Worm (Caenorhabditis elegans) whole organism, dauer: Measurements from ENCODE around the gene cln-3.1.
"Not testable (repeated sequence)": the region's sequence is repeated elsewhere in the genome, so short reads cannot be mapped to it uniquely, and the experiment has no call there.

Experiments
- unc-62 ChIP-seq: sonication (generic microtip); optimal IDR thresholded peaks from 2 replicates; lab custom pipeline; 2017; ENCODE audit warnings: missing biosample characterization, missing genetic modification reagents, missing genetic modification characterization

Gene cln-3.1

DNA sequence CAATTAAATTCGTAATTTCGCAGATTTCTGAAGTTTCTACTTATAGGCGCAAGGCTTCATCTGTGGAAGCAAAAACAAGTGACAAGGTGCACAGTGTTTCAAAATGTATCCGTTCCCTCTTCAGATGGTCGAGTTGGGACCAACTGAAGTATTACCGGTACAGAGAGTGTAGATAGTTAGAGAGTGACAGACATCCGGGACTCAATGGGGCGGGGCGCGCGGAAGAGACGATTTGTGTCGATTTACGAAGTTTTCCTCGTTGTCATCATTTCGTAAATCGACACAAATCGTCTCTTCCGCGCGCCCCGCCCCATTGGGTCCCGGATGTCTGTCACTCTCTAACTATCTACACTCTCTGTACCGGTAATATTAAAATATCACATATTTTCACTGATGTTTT lies 20.7 kb upstream of the cln-3.1 start, which contains the start of gene C03E10.3:
Gene C03E10.3 (plus strand): TSS at position 301 of the 400 bp plus-strand sequence.
- not testable (repeated sequence) for TF ChIP-seq unc-62 (GFP tag; lab: Kevin White, UChicago)

ce11 chrV:11282272-11282671 lies 16.8 kb upstream of the cln-3.1 start, which contains the start of gene gly-20:
Gene gly-20, plus strand, starts transcription at chrV:11282572.
- TF ChIP-seq unc-62 (GFP tag; lab: Kevin White, UChicago) = no peak

- no peak for TF ChIP-seq unc-62 (GFP tag; lab: Kevin White, UChicago)
These were observed 16.2 kb upstream of the cln-3.1 start for ce11 chrV:11281414-11282209.

DNA sequence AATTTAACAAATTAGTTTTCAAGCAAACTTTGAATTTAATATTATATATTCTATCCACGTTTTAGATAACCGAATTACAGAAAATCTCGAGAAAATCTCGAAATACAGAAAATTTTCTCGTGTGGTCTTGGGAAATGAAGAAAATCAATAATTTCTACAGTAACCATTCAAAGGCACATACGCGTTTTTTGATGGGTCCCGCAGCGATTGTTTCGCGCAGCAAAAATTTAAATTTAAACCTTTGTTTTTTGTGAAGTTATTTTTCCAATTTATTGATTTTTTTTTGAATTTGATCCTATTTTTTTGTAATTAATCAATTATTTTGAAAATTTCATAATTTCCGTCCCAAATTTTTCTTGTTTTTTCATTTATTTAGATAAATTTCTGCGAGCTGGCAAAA lies 14.1 kb upstream of the cln-3.1 start:
- no peak for TF ChIP-seq unc-62 (GFP tag; lab: Kevin White, UChicago)

ce11 chrV:11272848-11273247 lies 7.4 kb upstream of the cln-3.1 start, which contains the start of gene clec-223:
Gene clec-223, plus strand, starts transcription at chrV:11273148.
- no peak for TF ChIP-seq unc-62 (GFP tag; lab: Kevin White, UChicago)

ce11 chrV:11271051-11271450 lies 5.6 kb upstream of the cln-3.1 start, which contains the start of gene clec-222:
Gene clec-222, plus strand, starts transcription at chrV:11271351.
- no peak for TF ChIP-seq unc-62 (GFP tag; lab: Kevin White, UChicago)

DNA sequence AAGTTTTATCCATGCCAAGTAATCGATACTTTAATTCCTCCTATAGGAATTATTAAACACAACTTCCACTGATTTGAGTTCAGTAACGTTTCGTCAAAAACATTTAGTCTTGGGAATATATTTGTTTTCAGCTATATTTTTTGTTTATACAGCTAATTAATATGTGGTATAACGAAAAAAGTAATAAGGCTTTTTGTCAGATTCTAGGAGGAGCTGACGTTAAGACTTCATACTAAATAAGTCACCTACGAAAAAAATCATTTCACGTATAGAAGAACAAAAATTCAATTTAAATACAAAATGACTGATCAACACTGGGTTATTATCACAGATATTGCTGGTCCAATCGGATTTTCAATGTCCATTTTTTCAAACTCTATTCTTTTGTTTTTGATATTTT lies 3.3 kb upstream of the cln-3.1 start, which contains the start of gene str-115:
Gene str-115 (plus strand): TSS at position 301 of the 400 bp plus-strand sequence.
- TF ChIP-seq unc-62 (GFP tag; lab: Kevin White, UChicago) = no peak

DNA sequence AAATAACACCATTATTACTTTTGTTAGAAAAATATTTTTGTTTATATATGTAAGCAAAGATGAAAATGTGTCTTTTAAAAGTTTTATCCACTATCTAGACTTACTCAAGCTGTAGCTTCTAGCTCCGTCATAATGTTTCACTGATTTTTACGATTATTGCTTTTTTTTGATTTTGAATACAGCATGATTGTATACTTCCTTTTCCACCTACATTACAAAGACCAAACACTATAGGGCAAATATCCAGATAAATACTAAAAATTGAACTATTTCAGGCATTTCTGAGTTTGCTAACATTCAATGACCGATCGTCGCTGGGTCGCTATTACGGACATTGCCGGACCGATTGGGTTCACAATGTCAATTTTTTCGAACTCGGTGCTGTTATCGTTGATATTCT lies 1.2 kb upstream of the cln-3.1 start, which contains the start of gene str-116:
Gene str-116 (plus strand): TSS at position 301 of the 400 bp plus-strand sequence.
- no peak for TF ChIP-seq unc-62 (GFP tag; lab: Kevin White, UChicago)

DNA sequence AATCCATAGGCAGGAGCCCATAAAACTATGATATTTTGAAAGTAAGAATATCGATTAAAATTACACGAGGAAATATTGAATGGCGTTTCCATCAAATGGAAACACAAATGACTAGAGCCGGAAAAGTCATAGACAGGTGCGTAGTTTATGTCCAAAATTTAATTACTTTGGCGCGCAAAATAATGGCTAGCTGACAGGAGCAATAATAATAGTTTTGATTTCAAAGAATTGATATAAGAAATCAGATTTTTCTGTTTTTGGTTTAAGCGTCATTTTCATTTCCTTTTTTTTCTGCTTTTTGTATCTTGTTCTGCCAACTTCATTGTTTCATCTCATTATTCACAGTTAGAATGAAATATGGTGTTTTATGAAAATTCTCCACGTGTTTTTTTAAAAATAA lies 2.4 kb downstream of the cln-3.1 start, which contains the start of gene F07B10.4:
Gene F07B10.4 (minus strand): TSS at position 101 of the 400 bp plus-strand sequence.
- no peak for TF ChIP-seq unc-62 (GFP tag; lab: Kevin White, UChicago)

DNA sequence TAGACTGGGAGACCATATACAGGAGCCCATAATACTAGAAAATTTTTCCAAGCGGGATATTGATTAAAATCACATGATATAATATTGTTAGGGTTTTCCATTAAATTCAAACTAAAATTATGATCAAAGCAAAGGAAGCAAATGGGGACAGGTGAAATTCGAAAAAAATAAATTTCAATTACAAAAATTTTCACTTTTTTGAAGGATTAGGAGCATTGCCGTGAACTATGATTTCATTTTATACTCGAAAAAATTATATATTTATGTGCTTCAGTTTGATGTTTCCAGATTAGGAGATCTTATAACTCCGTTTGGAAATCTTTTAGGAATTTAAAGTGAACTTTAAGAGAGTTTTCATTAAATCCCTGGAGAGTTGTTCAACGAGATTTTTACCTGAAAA lies 4.8 kb downstream of the cln-3.1 start, which contains the start of gene F07B10.7:
Gene F07B10.7 (minus strand): TSS at position 101 of the 400 bp plus-strand sequence.
- no peak for TF ChIP-seq unc-62 (GFP tag; lab: Kevin White, UChicago)

DNA sequence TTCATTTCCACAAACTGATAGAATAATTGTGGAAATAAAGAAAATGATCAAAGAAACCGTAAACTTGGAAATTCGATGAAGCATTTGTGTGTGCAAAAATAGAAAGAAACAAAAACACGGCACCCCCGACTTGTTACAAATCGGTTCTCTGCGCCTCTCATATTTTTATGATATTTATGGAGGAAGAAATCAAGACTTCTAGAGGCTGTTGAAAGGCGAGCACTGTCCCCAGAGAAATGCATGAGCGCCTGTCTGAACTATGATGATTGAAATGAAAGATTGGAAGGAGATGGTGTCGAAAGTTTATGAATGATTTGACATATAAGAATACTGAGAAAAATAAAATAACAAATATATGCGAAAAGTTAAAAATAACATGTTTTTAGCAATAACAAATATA lies 6.6 kb downstream of the cln-3.1 start, which contains the start of gene lgc-36:
Gene lgc-36 (minus strand): TSS at position 101 of the 400 bp plus-strand sequence.
- no peak for TF ChIP-seq unc-62 (GFP tag; lab: Kevin White, UChicago)

DNA sequence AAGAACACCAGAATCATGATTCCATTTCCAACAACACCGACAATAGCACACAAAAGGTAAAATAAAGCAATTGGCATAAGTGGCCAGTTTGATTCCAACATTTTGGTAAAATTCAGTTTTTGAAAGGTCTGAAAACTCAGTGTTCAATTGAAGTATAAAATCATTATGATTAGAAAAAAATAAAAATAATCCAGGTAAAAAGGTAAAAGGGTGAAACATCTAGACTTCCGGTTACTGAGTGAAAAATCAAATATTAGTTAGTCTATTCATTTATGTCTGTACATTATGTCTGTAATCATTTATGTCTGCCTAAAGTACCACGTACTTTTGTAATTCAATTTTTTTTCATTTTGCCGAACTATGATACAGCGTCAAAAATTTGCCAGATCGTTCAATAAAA lies 10.5 kb downstream of the cln-3.1 start, which contains the start of gene srsx-31:
Gene srsx-31 (minus strand): TSS at position 101 of the 400 bp plus-strand sequence.
- TF ChIP-seq unc-62 (GFP tag; lab: Kevin White, UChicago) = no peak

ce11 chrV:11252429-11252828 lies 13.0 kb downstream of the cln-3.1 start, which contains the start of gene srsx-33:
Gene srsx-33, minus strand, starts transcription at chrV:11252529.
- no peak for TF ChIP-seq unc-62 (GFP tag; lab: Kevin White, UChicago)

DNA sequence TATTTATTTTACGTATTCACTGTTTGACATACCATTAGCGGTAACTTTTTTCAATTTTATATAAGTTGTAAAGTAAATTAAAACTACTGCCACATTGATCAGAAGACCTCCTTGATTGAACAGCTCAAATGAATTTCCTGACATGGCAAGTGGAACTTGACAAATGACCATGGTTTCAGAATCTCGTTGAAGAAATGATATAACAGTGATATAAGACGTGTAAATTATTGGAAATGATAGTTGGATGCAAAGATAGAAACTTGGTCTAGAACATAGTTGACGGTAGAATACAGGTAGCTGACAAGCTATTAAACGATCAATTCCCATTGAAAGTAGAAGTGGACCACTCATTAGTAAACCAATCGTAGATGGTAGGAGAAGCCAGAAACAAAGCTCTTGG lies 13.7 kb downstream of the cln-3.1 start:
- no peak for TF ChIP-seq unc-62 (GFP tag; lab: Kevin White, UChicago)

- TF ChIP-seq unc-62 (GFP tag; lab: Kevin White, UChicago) = no peak
These were observed 14.7 kb downstream of the cln-3.1 start, which contains the start of gene T19B10.12 for ce11 chrV:11250735-11251134. Gene T19B10.12, plus strand, starts transcription at chrV:11251035.

DNA sequence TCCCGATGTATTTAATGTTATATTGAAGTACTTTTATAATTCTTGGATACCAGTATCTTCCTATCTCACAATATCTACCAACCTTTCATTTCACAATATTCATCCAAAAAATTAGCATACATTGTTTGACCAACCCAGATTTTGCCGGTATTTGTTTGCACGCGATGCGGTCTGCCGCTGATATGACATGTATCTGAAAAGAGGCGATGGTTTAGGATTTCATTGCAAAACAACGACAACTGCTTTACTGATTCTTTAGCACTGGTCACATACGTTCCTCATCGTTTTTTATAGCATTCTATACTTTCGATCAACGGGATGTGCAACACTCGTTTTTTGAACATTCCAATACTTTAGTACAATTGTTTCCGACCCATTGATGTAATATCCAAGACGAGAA lies 17.6 kb downstream of the cln-3.1 start, which contains the start of gene mam-4:
Gene mam-4 (plus strand): TSS at position 301 of the 400 bp plus-strand sequence.
- TF ChIP-seq unc-62 (GFP tag; lab: Kevin White, UChicago) = no peak
